Fruit fly (Drosophila melanogaster): ENCODE measurements around the gene CG7148.

dm6 chr3L:21819497-21819896 is 12.6 kb downstream of the CG7148 start:
- no peak for TF ChIP-seq CG8478 (optimal IDR thresholded peaks at IDR 0.05)
- no peak for TF ChIP-seq Dll (optimal IDR thresholded peaks at IDR 0.05)
- no peak for TF ChIP-seq psq (optimal IDR thresholded peaks at IDR 0.05)
- no peak for TF ChIP-seq EcR (GFP tag; optimal IDR thresholded peaks at IDR 0.05)
- TF ChIP-seq usp (GFP tag; optimal IDR thresholded peaks at IDR 0.05), result no peak
- no peak for TF ChIP-seq pan (optimal IDR thresholded peaks at IDR 0.05)

Data from whole organism.